Worm (Caenorhabditis elegans) whole organism, late embryonic: Measurements from ENCODE around the gene clh-4.

Source experiments
- K02D7.2 ChIP-seq: sonication (generic microtip); optimal IDR thresholded peaks from 2 replicates; lab custom pipeline; 2017; ENCODE audit warnings: mild to moderate bottlenecking, missing genetic modification characterization, missing compliant biosample characterization
- K09A11.1 ChIP-seq: sonication (generic microtip); optimal IDR thresholded peaks from 2 replicates; lab custom pipeline; 2017; ENCODE audit warnings: antibody characterized with exemption, mild to moderate bottlenecking, missing genetic modification characterization, missing compliant biosample characterization; ENCODE audit not compliant: insufficient read depth
- ahr-1 ChIP-seq: sonication (generic microtip); optimal IDR thresholded peaks from 2 replicates; lab custom pipeline; 2016; ENCODE audit warnings: missing genetic modification characterization, missing compliant biosample characterization
- ama-1 ChIP-seq: fragments of 150-350 bp; optimal IDR thresholded peaks from 2 replicates; lab custom pipeline; 2014
- ceh-14 ChIP-seq: sonication (generic microtip); optimal IDR thresholded peaks from 2 replicates; lab custom pipeline; 2016; ENCODE audit warnings: missing genotype, missing genetic modification characterization, missing compliant biosample characterization
- ceh-22 ChIP-seq: sonication (generic microtip); optimal IDR thresholded peaks from 2 replicates; lab custom pipeline; 2017; ENCODE audit warnings: missing biosample characterization, missing genetic modification characterization
- ceh-30 ChIP-seq: fragments of 150-350 bp; optimal IDR thresholded peaks from 2 replicates; lab custom pipeline; 2014; ENCODE audit warnings: missing biosample characterization, missing genetic modification characterization
- ceh-31 ChIP-seq: sonication (generic microtip); optimal IDR thresholded peaks from 2 replicates; lab custom pipeline; 2016; ENCODE audit warnings: missing genetic modification characterization, missing compliant biosample characterization
- ceh-34 ChIP-seq: sonication (generic microtip); optimal IDR thresholded peaks from 2 replicates; lab custom pipeline; 2016; ENCODE audit warnings: mild to moderate bottlenecking, missing genetic modification characterization, missing compliant biosample characterization
- ceh-48 ChIP-seq: sonication (generic microtip); optimal IDR thresholded peaks from 2 replicates; lab custom pipeline; 2016; ENCODE audit warnings: missing genetic modification characterization, inconsistent platforms, missing compliant biosample characterization
- ceh-6 ChIP-seq: fragments of 200-800 bp; sonication (Bioruptor generic); optimal IDR thresholded peaks from 2 replicates; lab custom pipeline; 2018; ENCODE audit warnings: mild to moderate bottlenecking, missing genetic modification characterization, missing compliant biosample characterization
- che-1 ChIP-seq: sonication (generic microtip); optimal IDR thresholded peaks from 2 replicates; lab custom pipeline; 2016; ENCODE audit warnings: mild to moderate bottlenecking, missing genetic modification characterization, missing compliant biosample characterization
- dmd-4 ChIP-seq: sonication (generic microtip); optimal IDR thresholded peaks from 2 replicates; lab custom pipeline; 2016; ENCODE audit warnings: borderline replicate concordance, missing genetic modification characterization, missing compliant biosample characterization
- elt-2 ChIP-seq: sonication (generic microtip); optimal IDR thresholded peaks from 2 replicates; lab custom pipeline; 2016; ENCODE audit warnings: missing genetic modification reagents, missing genetic modification characterization, missing compliant biosample characterization
- elt-4 ChIP-seq: sonication (generic microtip); optimal IDR thresholded peaks from 2 replicates; lab custom pipeline; 2016; ENCODE audit warnings: missing genetic modification characterization, missing compliant biosample characterization
- eyg-1 ChIP-seq: sonication (generic microtip); optimal IDR thresholded peaks from 2 replicates; lab custom pipeline; 2016; ENCODE audit warnings: missing genotype, missing genetic modification characterization, missing compliant biosample characterization
- fax-1 ChIP-seq: sonication (generic microtip); optimal IDR thresholded peaks from 2 replicates; lab custom pipeline; 2016; ENCODE audit warnings: missing genotype, missing genetic modification characterization, missing compliant biosample characterization
- fkh-6 ChIP-seq: sonication (generic microtip); optimal IDR thresholded peaks from 2 replicates; lab custom pipeline; 2016; ENCODE audit warnings: missing genetic modification characterization, missing compliant biosample characterization
- hlh-13 ChIP-seq: fragments of 200-800 bp; sonication (Bioruptor generic); optimal IDR thresholded peaks from 2 replicates; lab custom pipeline; 2018; ENCODE audit warnings: mild to moderate bottlenecking, missing genetic modification characterization, missing compliant biosample characterization
- hlh-30 ChIP-seq: sonication (generic microtip); optimal IDR thresholded peaks from 2 replicates; lab custom pipeline; 2017; ENCODE audit warnings: antibody characterized with exemption, missing genetic modification characterization, missing compliant biosample characterization; ENCODE audit not compliant: insufficient read depth
- lim-6 ChIP-seq: sonication (generic microtip); optimal IDR thresholded peaks from 2 replicates; lab custom pipeline; 2016; ENCODE audit warnings: missing genetic modification characterization, missing compliant biosample characterization
- lin-11 ChIP-seq: fragments of 200-800 bp; sonication (Bioruptor generic); optimal IDR thresholded peaks from 2 replicates; lab custom pipeline; 2018; ENCODE audit warnings: mild to moderate bottlenecking, missing genetic modification characterization, missing compliant biosample characterization
- nfya-1 ChIP-seq: sonication (generic microtip); optimal IDR thresholded peaks from 2 replicates; lab custom pipeline; 2017; ENCODE audit warnings: missing genetic modification characterization, mild to moderate bottlenecking, missing compliant biosample characterization, antibody characterized with exemption, moderate library complexity
- nhr-11 ChIP-seq: fragments of 150-350 bp; optimal IDR thresholded peaks from 2 replicates; lab custom pipeline; 2014; ENCODE audit warnings: missing biosample characterization, missing genetic modification characterization
- npax-4 ChIP-seq: sonication (generic microtip); optimal IDR thresholded peaks from 2 replicates; lab custom pipeline; 2016; ENCODE audit warnings: missing genetic modification characterization, missing compliant biosample characterization
- pag-3 ChIP-seq: sonication (generic microtip); optimal IDR thresholded peaks from 2 replicates; lab custom pipeline; 2016; ENCODE audit warnings: missing compliant biosample characterization, missing genetic modification characterization, borderline replicate concordance
- pat-9 ChIP-seq: fragments of 200-800 bp; sonication (Bioruptor generic); optimal IDR thresholded peaks from 2 replicates; lab custom pipeline; 2018; ENCODE audit warnings: mild to moderate bottlenecking, missing genetic modification characterization, moderate library complexity, missing compliant biosample characterization
- pha-2 ChIP-seq: sonication (generic microtip); optimal IDR thresholded peaks from 2 replicates; lab custom pipeline; 2017; ENCODE audit warnings: mild to moderate bottlenecking, missing genetic modification characterization, missing compliant biosample characterization
- pha-4 ChIP-seq: fragments of 150-350 bp; optimal IDR thresholded peaks from 2 replicates; lab custom pipeline; 2018; ENCODE audit warnings: missing biosample characterization, missing genetic modification reagents, missing genetic modification characterization
- pqm-1 ChIP-seq: sonication (generic microtip); optimal IDR thresholded peaks from 2 replicates; lab custom pipeline; 2016; ENCODE audit warnings: missing genetic modification characterization, missing compliant biosample characterization
- sox-2 ChIP-seq: fragments of 200-800 bp; sonication (Bioruptor generic); IDR thresholded peaks from 2 replicates; pipeline ENCODE4 v1.3.6; 2022; ENCODE audit warnings: missing genetic modification reagents, missing genetic modification characterization, missing compliant biosample characterization
- syd-9 ChIP-seq: sonication (generic microtip); optimal IDR thresholded peaks from 2 replicates; lab custom pipeline; 2016; ENCODE audit warnings: mild to moderate bottlenecking, missing genetic modification characterization, moderate library complexity, missing compliant biosample characterization
- ttx-3 ChIP-seq: sonication (generic microtip); optimal IDR thresholded peaks from 2 replicates; lab custom pipeline; 2016; ENCODE audit warnings: missing genetic modification reagents, missing genetic modification characterization, missing compliant biosample characterization
- unc-55 ChIP-seq: sonication (generic microtip); optimal IDR thresholded peaks from 2 replicates; lab custom pipeline; 2017; ENCODE audit warnings: missing biosample characterization, missing genetic modification reagents, missing genetic modification characterization
- unc-86 ChIP-seq: sonication (generic microtip); optimal IDR thresholded peaks from 2 replicates; lab custom pipeline; 2016; ENCODE audit warnings: missing genetic modification characterization, missing compliant biosample characterization
- zip-5 ChIP-seq: sonication (generic microtip); optimal IDR thresholded peaks from 2 replicates; lab custom pipeline; 2016; ENCODE audit warnings: missing genetic modification characterization, missing compliant biosample characterization
- ztf-16 ChIP-seq: sonication (generic microtip); optimal IDR thresholded peaks from 2 replicates; lab custom pipeline; 2017; ENCODE audit warnings: missing genetic modification characterization, missing compliant biosample characterization

The clh-4 gene

DNA sequence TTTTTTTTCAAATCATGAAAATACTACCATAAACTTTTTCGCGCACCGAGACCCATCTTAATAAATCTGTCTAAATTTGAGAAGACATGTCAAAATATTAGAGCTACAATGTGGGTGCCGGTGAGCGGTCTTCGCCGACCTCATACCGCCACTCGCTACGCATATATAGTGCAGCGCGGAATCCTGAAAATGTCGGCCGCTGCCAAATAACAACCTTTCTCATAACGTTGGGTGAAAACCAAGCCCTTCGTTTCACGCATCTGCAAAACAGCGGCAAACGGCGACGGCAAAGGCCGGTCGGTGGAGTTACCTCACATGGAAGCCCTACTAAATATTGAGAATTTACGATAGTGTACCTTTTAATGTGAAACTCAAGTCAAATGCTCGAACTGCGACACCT is 2.7 kb upstream of the clh-4 start:
- TF ChIP-seq fax-1 (tag; lab: Kevin White, UChicago) = no peak
- no peak for TF ChIP-seq ceh-48 (tag; lab: Kevin White, UChicago)
- no peak for TF ChIP-seq hlh-13 (GFP tag; lab: Kevin White, UChicago)
- no peak for TF ChIP-seq eyg-1 (tag; lab: Kevin White, UChicago)
- no peak for TF ChIP-seq nhr-11 (tag; lab: Kevin White, UChicago)
- no peak for TF ChIP-seq ceh-6 (GFP tag; lab: Kevin White, UChicago)
- no peak for TF ChIP-seq elt-2 (tag; lab: Kevin White, UChicago)
- no peak for TF ChIP-seq pqm-1
- no peak for TF ChIP-seq K09A11.1 (tag; lab: Kevin White, UChicago)
- TF ChIP-seq unc-86 = no peak
- no peak for TF ChIP-seq syd-9
- no peak for TF ChIP-seq lin-11
- no peak for TF ChIP-seq che-1 (tag; lab: Kevin White, UChicago)
- TF ChIP-seq fkh-6 (tag; lab: Kevin White, UChicago) = no peak
- no peak for TF ChIP-seq ceh-34 (tag; lab: Kevin White, UChicago)

DNA sequence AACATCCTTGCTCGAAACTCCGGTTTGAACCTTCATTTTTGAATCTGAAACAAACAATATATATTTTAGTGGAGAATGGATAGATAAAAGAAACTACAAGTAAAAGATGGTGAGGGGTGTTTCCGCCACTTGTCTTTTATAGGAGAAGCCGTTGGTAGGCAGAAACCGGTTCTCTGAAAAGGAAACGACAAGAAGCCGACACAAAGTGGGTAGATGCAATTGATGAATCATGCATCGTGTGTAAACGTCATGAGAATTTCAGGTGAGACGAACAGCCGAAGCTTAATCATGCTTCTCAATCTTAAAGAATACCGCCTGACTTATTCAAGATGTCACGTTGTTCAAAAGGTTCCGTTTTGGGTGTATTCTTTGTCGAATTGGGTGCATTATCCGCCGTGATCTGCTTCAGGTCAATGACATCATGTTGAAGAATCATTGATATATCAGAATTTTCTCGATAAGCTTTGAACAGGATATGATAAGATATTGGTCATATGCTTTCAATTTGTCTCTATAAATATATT is 1.8 kb upstream of the clh-4 start, which contains the start of gene R02E4.3:
Gene R02E4.3 (minus strand): TSS at position 51 of the 524 bp plus-strand sequence.
- no peak for TF ChIP-seq nfya-1 (tag; lab: Kevin White, UChicago)
- TF ChIP-seq dmd-4 (tag; lab: Kevin White, UChicago) = no peak
- no peak for TF ChIP-seq ceh-22 (tag; lab: Kevin White, UChicago)
- TF ChIP-seq K02D7.2 (tag; lab: Kevin White, UChicago) = no peak
- TF ChIP-seq npax-4 (tag; lab: Kevin White, UChicago) = no peak
- TF ChIP-seq pha-2 (tag; lab: Kevin White, UChicago) = no peak
- TF ChIP-seq fkh-6 (tag; lab: Kevin White, UChicago) = no peak

DNA sequence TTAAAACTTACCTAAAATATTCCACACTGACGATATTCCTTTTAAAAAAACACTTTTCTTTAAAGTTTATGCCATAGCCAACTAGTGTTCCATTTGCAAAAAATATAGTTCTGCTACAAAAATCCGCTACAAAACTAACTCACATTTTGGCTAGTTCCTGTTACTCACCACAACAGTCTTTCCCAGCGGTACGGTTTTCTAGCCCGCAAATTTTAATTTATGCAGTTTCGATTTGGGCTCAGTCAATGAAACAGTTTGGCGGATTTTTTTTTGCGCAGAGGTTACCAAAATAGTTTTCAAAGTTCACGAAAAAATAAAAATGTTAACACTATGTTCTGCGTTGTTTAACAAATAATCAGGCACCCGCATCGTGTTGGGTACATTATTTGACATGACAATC is 840 bp upstream of the clh-4 start:
- no peak for TF ChIP-seq ttx-3
- no peak for TF ChIP-seq pat-9 (tag; lab: Kevin White, UChicago)
- no peak for TF ChIP-seq ama-1 (lab: Kevin White, UChicago)
- TF ChIP-seq npax-4 (tag; lab: Kevin White, UChicago) = no peak

DNA sequence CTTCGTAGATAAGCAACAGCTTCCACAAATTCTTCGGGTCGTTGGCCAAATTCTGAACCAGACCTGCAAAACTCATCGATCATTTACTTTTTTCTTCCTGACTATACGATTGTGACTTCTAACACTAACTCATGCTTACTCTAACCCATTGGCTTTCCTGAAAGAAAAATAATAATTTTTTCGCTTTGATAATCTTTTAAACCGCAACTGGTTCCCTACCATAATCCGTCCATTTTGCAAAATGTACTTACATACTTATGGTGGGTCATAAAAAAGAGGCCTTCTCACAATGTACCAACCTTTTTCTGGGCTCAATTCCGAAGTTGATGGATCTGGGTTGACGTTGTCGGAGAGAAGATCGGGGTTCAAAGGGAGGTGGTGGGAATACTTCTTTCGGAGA is 5.4 kb downstream of the clh-4 start:
- TF ChIP-seq pag-3 (tag; lab: Kevin White, UChicago) (no peak), elt-4 (tag; lab: Kevin White, UChicago) (no peak), nhr-11 (tag; lab: Kevin White, UChicago) (no peak), lim-6 (tag; lab: Kevin White, UChicago) (no peak), zip-5 (tag; lab: Kevin White, UChicago) (no peak), che-1 (tag; lab: Kevin White, UChicago) (no peak), pha-4 (tag; lab: Kevin White, UChicago) (no peak), ceh-30 (no peak), ztf-16 (no peak), ceh-31 (no peak), dmd-4 (tag; lab: Kevin White, UChicago) (no peak), ahr-1 (tag; lab: Kevin White, UChicago) (no peak), unc-86 (no peak), ceh-14 (tag; lab: Kevin White, UChicago) (no peak), unc-55 (GFP tag; lab: Kevin White, UChicago) (no peak), sox-2 (GFP tag; lab: Robert Waterston, UW) (no peak), hlh-30 (no peak)
